Fruit fly (Drosophila melanogaster) whole organism, embryonic: ENCODE data around the gene Wdr33.
A peak's percentile ranks its signal among the peaks of the same experiment; 100 is the strongest.

Experiments
- Bgb ChIP-seq: fragments of 200-800 bp; sonication (Bioruptor generic); IDR thresholded peaks from 2 replicates; pipeline ENCODE4 v1.3.6; 2022; ENCODE audit warnings: missing biosample characterization, missing genetic modification characterization; ENCODE audit not compliant: partially characterized antibody
- C15 ChIP-seq: fragments of 200-800 bp; sonication (Bioruptor generic); IDR thresholded peaks from 3 replicates; pipeline ENCODE4 v1.3.6; 2022; ENCODE audit warnings: missing biosample characterization, missing genetic modification characterization
- CG11247 ChIP-seq: fragments of 200-800 bp; sonication (Bioruptor generic); IDR thresholded peaks from 2 replicates; pipeline ENCODE4 v1.3.6; 2022; ENCODE audit warnings: missing biosample characterization, missing genetic modification characterization
- CG1529 ChIP-seq: fragments of 200-800 bp; sonication (Bioruptor generic); optimal IDR thresholded peaks from 3 replicates; lab custom pipeline; 2018; ENCODE audit warnings: missing biosample characterization, missing genetic modification characterization
- CG15479 ChIP-seq: fragments of 200-800 bp; sonication (Bioruptor generic); optimal IDR thresholded peaks from 3 replicates; lab custom pipeline; 2019; ENCODE audit warnings: missing biosample characterization, mild to moderate bottlenecking, missing genetic modification characterization, moderate library complexity
- CG15601 ChIP-seq: fragments of 200-800 bp; sonication (Bioruptor generic); optimal IDR thresholded peaks from 3 replicates; lab custom pipeline; 2019; ENCODE audit warnings: missing biosample characterization, mild to moderate bottlenecking, missing genetic modification characterization, moderate library complexity
- CG17359 ChIP-seq: fragments of 200-800 bp; sonication (Bioruptor generic); optimal IDR thresholded peaks from 3 replicates; lab custom pipeline; 2018; ENCODE audit warnings: missing biosample characterization, mild to moderate bottlenecking, missing genetic modification characterization, moderate library complexity
- CG17612 ChIP-seq: fragments of 200-800 bp; sonication (Bioruptor generic); IDR thresholded peaks from 2 replicates; pipeline ENCODE4 v1.3.6; 2022; ENCODE audit warnings: missing biosample characterization, missing genetic modification characterization
- CG17912 ChIP-seq: fragments of 200-800 bp; sonication (Bioruptor generic); optimal IDR thresholded peaks from 2 replicates; lab custom pipeline; 2018; ENCODE audit warnings: missing biosample characterization, mild to moderate bottlenecking, missing genetic modification characterization
- CG18262 ChIP-seq: fragments of 200-800 bp; optimal IDR thresholded peaks from 3 replicates; lab custom pipeline; 2019; ENCODE audit warnings: missing biosample characterization, mild to moderate bottlenecking, missing genetic modification characterization, moderate library complexity
- CG2129 ChIP-seq: fragments of 200-800 bp; sonication (Bioruptor generic); IDR thresholded peaks from 2 replicates; pipeline ENCODE4 v1.3.6; 2022; ENCODE audit warnings: missing biosample characterization, missing genetic modification characterization; ENCODE audit not compliant: partially characterized antibody
- CG33213 ChIP-seq: fragments of 200-800 bp; sonication (Bioruptor generic); optimal IDR thresholded peaks from 3 replicates; lab custom pipeline; 2016; ENCODE audit warnings: missing biosample characterization, missing genetic modification characterization
- CG34422 ChIP-seq: fragments of 200-800 bp; sonication (Bioruptor generic); IDR thresholded peaks from 3 replicates; pipeline ENCODE4 v1.3.6; 2022; ENCODE audit warnings: missing biosample characterization, missing genetic modification characterization
- CG4404 ChIP-seq: fragments of 200-800 bp; sonication (Bioruptor generic); IDR thresholded peaks from 2 replicates; pipeline ENCODE4 v1.3.6; 2022; ENCODE audit warnings: missing biosample characterization, missing genetic modification characterization
- CG6689 ChIP-seq: fragments of 200-800 bp; sonication (Bioruptor generic); IDR thresholded peaks from 2 replicates; pipeline ENCODE4 v1.3.6; 2022; ENCODE audit warnings: missing biosample characterization, missing genetic modification characterization
- CG6854 ChIP-seq: fragments of 200-800 bp; sonication (Bioruptor generic); optimal IDR thresholded peaks from 3 replicates; lab custom pipeline; 2017; ENCODE audit warnings: missing biosample characterization, mild to moderate bottlenecking, missing genetic modification characterization
- CG8388 ChIP-seq: fragments of 200-800 bp; sonication (Bioruptor generic); optimal IDR thresholded peaks from 2 replicates; lab custom pipeline; 2019; ENCODE audit warnings: missing biosample characterization, mild to moderate bottlenecking, missing genetic modification characterization, moderate library complexity
- CG9437 ChIP-seq: fragments of 200-800 bp; sonication (Bioruptor generic); optimal IDR thresholded peaks from 2 replicates; lab custom pipeline; 2018; ENCODE audit warnings: missing biosample characterization, mild to moderate bottlenecking, missing genetic modification characterization
- CG9797 ChIP-seq: fragments of 200-800 bp; sonication (Bioruptor generic); optimal IDR thresholded peaks from 3 replicates; lab custom pipeline; 2018; ENCODE audit warnings: missing biosample characterization, mild to moderate bottlenecking, missing genetic modification characterization
- CG9932 ChIP-seq: fragments of 200-800 bp; sonication (Bioruptor generic); IDR thresholded peaks from 2 replicates; pipeline ENCODE4 v1.3.6; 2022; ENCODE audit warnings: missing biosample characterization, missing genetic modification characterization
- D ChIP-seq, 2 experiments: fragments of 200-800 bp in 1 of 2; fragments of >200 bp in 1 of 2; sonication (Bioruptor generic) in 1 of 2; optimal IDR thresholded peaks; 2 replicates in 1 of 2; 3 replicates in 1 of 2; lab custom pipeline; 2017; ENCODE audit warnings: mild to moderate bottlenecking in 1 of 2, missing biosample characterization in 1 of 2, missing genetic modification characterization in 1 of 2, missing genetic modification reagents in 1 of 2
- Deaf1 ChIP-seq: fragments of 200-800 bp; optimal IDR thresholded peaks from 3 replicates; lab custom pipeline; 2019; ENCODE audit warnings: missing biosample characterization, mild to moderate bottlenecking, missing genetic modification characterization, moderate library complexity
- Doc3 ChIP-seq: fragments of 200-800 bp; sonication (Bioruptor generic); IDR thresholded peaks from 3 replicates; pipeline ENCODE4 v1.3.6; 2022; ENCODE audit warnings: missing biosample characterization, missing genetic modification characterization; ENCODE audit not compliant: partially characterized antibody
- Ets97D ChIP-seq: fragments of 200-800 bp; sonication (Bioruptor generic); optimal IDR thresholded peaks from 3 replicates; lab custom pipeline; 2016; ENCODE audit warnings: missing biosample characterization, missing genetic modification characterization
- Hmx ChIP-seq: fragments of 200-800 bp; sonication (Bioruptor generic); optimal IDR thresholded peaks from 2 replicates; lab custom pipeline; 2016; ENCODE audit warnings: missing biosample characterization, missing genetic modification characterization
- Hr78 ChIP-seq, 2 experiments: fragments of 200-800 bp in 1 of 2; fragments of >200 bp in 1 of 2; sonication (Bioruptor generic) in 1 of 2; optimal IDR thresholded peaks; 2 replicates each; lab custom pipeline; 2017 to 2019; ENCODE audit warnings: missing biosample characterization in 2 of 2, missing genetic modification characterization in 2 of 2, mild to moderate bottlenecking in 1 of 2, moderate library complexity in 1 of 2
- Meics ChIP-seq: fragments of 200-800 bp; sonication (Bioruptor generic); optimal IDR thresholded peaks from 2 replicates; lab custom pipeline; 2017; ENCODE audit warnings: missing biosample characterization, mild to moderate bottlenecking, missing genetic modification characterization
- NC2β ChIP-seq: fragments of 200-800 bp; sonication (Bioruptor generic); optimal IDR thresholded peaks from 2 replicates; lab custom pipeline; 2016; ENCODE audit warnings: missing biosample characterization, missing genetic modification characterization
- Nf-YC ChIP-seq: fragments of 200-800 bp; optimal IDR thresholded peaks from 3 replicates; lab custom pipeline; 2019; ENCODE audit warnings: missing biosample characterization, mild to moderate bottlenecking, missing genetic modification characterization, moderate library complexity
- Opbp ChIP-seq: fragments of 200-800 bp; sonication (Bioruptor generic); IDR thresholded peaks from 3 replicates; pipeline ENCODE4 v1.3.6; 2022; ENCODE audit warnings: missing biosample characterization, missing genetic modification characterization; ENCODE audit not compliant: partially characterized antibody
- Spps ChIP-seq: fragments of 200-800 bp; sonication (Bioruptor generic); optimal IDR thresholded peaks from 2 replicates; lab custom pipeline; 2018; ENCODE audit warnings: missing biosample characterization, mild to moderate bottlenecking, missing genetic modification characterization
- Stat92E ChIP-seq, 3 experiments: fragments of >200 bp in 2 of 3; fragments of 200-800 bp in 1 of 3; sonication (Bioruptor generic) in 1 of 3; optimal IDR thresholded peaks; 2 replicates each; lab custom pipeline; 2017 to 2019; ENCODE audit warnings: missing biosample characterization in 3 of 3, missing genetic modification characterization in 3 of 3, mild to moderate bottlenecking in 1 of 3, moderate library complexity in 1 of 3
- Taf1 ChIP-seq: fragments of 200-800 bp; sonication (Bioruptor generic); IDR thresholded peaks from 2 replicates; pipeline ENCODE4 v1.3.6; 2022; ENCODE audit warnings: missing biosample characterization, missing genetic modification characterization
- aop ChIP-seq: fragments of 200-800 bp; sonication (Bioruptor generic); IDR thresholded peaks from 2 replicates; pipeline ENCODE4 v1.3.6; 2022; ENCODE audit warnings: missing biosample characterization, missing genetic modification characterization
- btn ChIP-seq: fragments of 200-800 bp; sonication (Bioruptor generic); optimal IDR thresholded peaks from 2 replicates; lab custom pipeline; 2016; ENCODE audit warnings: missing biosample characterization, missing genetic modification characterization
- cad ChIP-seq: fragments of >200 bp; optimal IDR thresholded peaks from 2 replicates; lab custom pipeline; 2017; ENCODE audit warnings: missing biosample characterization, missing genetic modification characterization
- cato ChIP-seq: fragments of 200-800 bp; sonication (Bioruptor generic); optimal IDR thresholded peaks from 2 replicates; lab custom pipeline; 2016; ENCODE audit warnings: missing biosample characterization, missing genetic modification characterization, borderline replicate concordance
- dan ChIP-seq: fragments of 200-800 bp; sonication (Bioruptor generic); IDR thresholded peaks from 2 replicates; pipeline ENCODE4 v1.3.6; 2022; ENCODE audit warnings: missing biosample characterization, missing genetic modification characterization
- inv ChIP-seq: fragments of 200-800 bp; sonication (Bioruptor generic); IDR thresholded peaks from 2 replicates; pipeline ENCODE4 v1.3.6; 2022; ENCODE audit warnings: missing biosample characterization, missing genetic modification characterization; ENCODE audit not compliant: partially characterized antibody
- onecut ChIP-seq: fragments of 200-800 bp; sonication (Bioruptor generic); IDR thresholded peaks from 2 replicates; pipeline ENCODE4 v1.3.6; 2022; ENCODE audit warnings: missing biosample characterization, missing genetic modification characterization
- p53 ChIP-seq: fragments of 200-800 bp; sonication (Bioruptor generic); optimal IDR thresholded peaks from 2 replicates; lab custom pipeline; 2016; ENCODE audit warnings: missing biosample characterization, missing genetic modification characterization
- pho ChIP-seq: fragments of 200-800 bp; sonication (Bioruptor generic); optimal IDR thresholded peaks from 2 replicates; lab custom pipeline; 2016; ENCODE audit warnings: missing biosample characterization, missing genetic modification characterization
- pita ChIP-seq: fragments of 200-800 bp; sonication (Bioruptor generic); optimal IDR thresholded peaks from 2 replicates; lab custom pipeline; 2017; ENCODE audit warnings: missing biosample characterization, mild to moderate bottlenecking, missing genetic modification characterization
- repo ChIP-seq: fragments of 200-800 bp; sonication (Bioruptor generic); optimal IDR thresholded peaks from 2 replicates; lab custom pipeline; 2016; ENCODE audit warnings: missing biosample characterization, missing genetic modification characterization
- run ChIP-seq: fragments of 200-800 bp; sonication (Bioruptor generic); optimal IDR thresholded peaks from 3 replicates; lab custom pipeline; 2018; ENCODE audit warnings: missing biosample characterization, mild to moderate bottlenecking, missing genetic modification characterization
- sd ChIP-seq: fragments of 200-800 bp; sonication (Bioruptor generic); optimal IDR thresholded peaks from 3 replicates; lab custom pipeline; 2018; ENCODE audit warnings: missing biosample characterization, mild to moderate bottlenecking, missing genetic modification characterization, moderate library complexity
- stwl ChIP-seq: fragments of 200-800 bp; sonication (Bioruptor generic); optimal IDR thresholded peaks from 3 replicates; lab custom pipeline; 2018; ENCODE audit warnings: missing biosample characterization, mild to moderate bottlenecking, missing genetic modification characterization, moderate library complexity
- unc-4 ChIP-seq: fragments of 200-800 bp; sonication (Bioruptor generic); IDR thresholded peaks from 2 replicates; pipeline ENCODE4 v1.3.6; 2022; ENCODE audit warnings: missing biosample characterization, missing genetic modification characterization; ENCODE audit not compliant: partially characterized antibody

Wdr33 gene

DNA sequence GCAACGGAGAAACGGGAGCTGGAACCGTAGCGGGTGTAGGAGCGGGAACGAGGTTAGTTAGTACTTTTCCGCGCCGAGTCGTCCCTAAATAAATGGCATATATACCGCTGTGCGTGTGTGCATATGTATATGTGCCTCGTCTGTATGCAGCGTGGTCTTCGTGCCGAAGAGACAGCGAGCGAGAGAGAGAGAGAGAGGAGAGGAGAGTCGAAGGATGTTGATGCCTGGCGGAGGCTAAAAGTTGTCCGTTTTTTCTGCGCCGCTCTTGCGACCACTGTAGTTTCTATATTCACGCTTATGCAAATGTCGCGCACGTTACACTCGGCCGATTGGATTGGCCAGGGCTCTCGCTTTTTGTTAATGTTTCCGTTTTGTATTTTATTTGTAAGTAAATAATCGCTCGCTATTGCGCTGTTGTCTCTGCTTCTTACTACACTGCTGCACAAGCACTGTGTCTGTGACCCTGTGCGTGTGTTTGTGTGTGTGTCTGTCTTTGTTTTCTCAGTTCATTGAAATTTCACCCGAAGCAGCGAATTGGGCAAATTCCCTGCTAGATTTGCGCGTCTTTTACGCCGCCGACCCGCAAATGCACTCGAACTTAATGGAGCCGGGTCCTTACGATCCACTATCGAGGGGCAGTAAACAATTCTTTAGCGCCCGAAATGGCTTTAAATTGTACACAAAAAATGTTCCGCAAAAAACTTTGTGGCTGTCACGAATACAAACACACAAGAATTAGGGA lies 47.9 kb upstream of the Wdr33 start, which contains the start of gene Rga (continued):
- TF ChIP-seq Deaf1 (tag; lab: Kevin White, UChicago) (peak; percentile 83), CG9437 (peak; percentile 32), inv (GFP tag; lab: Robert Waterston, UW) (no peak), Meics (GFP tag; lab: Kevin White, UChicago) (no peak), CG15479 (GFP tag; lab: Kevin White, UChicago) (peak; percentile 99), Hr78 (GFP tag; optimal IDR thresholded peaks at IDR 0.05; lab: Kevin White, UChicago) (peak in 1 of 2 experiments; percentile 63), CG2129 (GFP tag; lab: Robert Waterston, UW) (no peak), NC2β (no peak), CG4404 (GFP tag; lab: Robert Waterston, UW) (no peak), CG6854 (GFP tag; lab: Kevin White, UChicago) (peak; percentile 6), cad (GFP tag; lab: Kevin White, UChicago) (no peak), p53 (no peak), stwl (no peak)

DNA sequence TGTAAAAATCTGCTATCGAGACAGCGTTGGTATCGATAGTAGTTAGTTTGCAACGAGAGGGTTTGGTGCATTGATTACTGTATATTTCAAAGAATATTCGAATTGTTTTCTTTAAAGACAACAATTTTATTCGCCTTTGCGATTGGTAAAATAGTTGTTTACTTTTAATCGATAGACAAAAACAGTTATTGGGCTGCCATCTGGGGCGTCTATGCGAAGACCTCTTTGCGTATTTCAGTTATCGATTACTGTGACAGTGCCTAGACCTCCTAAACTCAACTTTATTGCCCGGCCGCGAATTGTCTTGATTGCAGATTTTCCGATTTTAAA lies 47.4 kb upstream of the Wdr33 start, which contains the start of gene Atu:
Atu (plus strand) TSS at position 245 of the 330 bp plus-strand sequence.
- TF ChIP-seq D (optimal IDR thresholded peaks at IDR 0.05; lab: Kevin White, UChicago), result no peak
- TF ChIP-seq D (GFP tag; optimal IDR thresholded peaks at IDR 0.05; lab: Kevin White, UChicago), result no peak
- no peak for TF ChIP-seq Stat92E (GFP tag; optimal IDR thresholded peaks at IDR 0.05; lab: Kevin White, UChicago)
- TF ChIP-seq CG11247 (GFP tag; lab: Robert Waterston, UW), result no peak
- TF ChIP-seq Spps (tag; lab: Kevin White, UChicago), result no peak
- peak; percentile 94 for TF ChIP-seq unc-4 (GFP tag; lab: Robert Waterston, UW)
- TF ChIP-seq CG9932 (GFP tag; lab: Robert Waterston, UW), result peak; percentile 69
- TF ChIP-seq Nf-YC, result peak; percentile 52
- peak; percentile 46 for TF ChIP-seq CG18262
- no peak for TF ChIP-seq btn (GFP tag; lab: Kevin White, UChicago)
- TF ChIP-seq CG17359 (tag; lab: Kevin White, UChicago), result peak; percentile 24
- TF ChIP-seq cato (GFP tag; lab: Kevin White, UChicago), result peak; percentile 12
- TF ChIP-seq CG1529 (GFP tag; lab: Kevin White, UChicago), result no peak
- TF ChIP-seq repo (GFP tag; lab: Kevin White, UChicago), result no peak
- TF ChIP-seq CG17912 (GFP tag; lab: Kevin White, UChicago), result no peak
- TF ChIP-seq aop, result no peak
- TF ChIP-seq CG33213 (GFP tag; lab: Kevin White, UChicago), result no peak
- no peak for TF ChIP-seq pita (GFP tag; lab: Kevin White, UChicago)
- TF ChIP-seq CG8388, result no peak
- peak; percentile 6; the same call in 1 of the 2 replicates for TF ChIP-seq onecut
- no peak for TF ChIP-seq Hmx (GFP tag; lab: Kevin White, UChicago)
- peak; percentile 28 for TF ChIP-seq CG15601 (tag; lab: Kevin White, UChicago)
- TF ChIP-seq Opbp (GFP tag; lab: Robert Waterston, UW), result peak; percentile 91
- TF ChIP-seq pho, result peak; percentile 38
- TF ChIP-seq Ets97D (GFP tag; lab: Kevin White, UChicago), result peak; percentile 66
- no peak for TF ChIP-seq dan (GFP tag; lab: Robert Waterston, UW)
- TF ChIP-seq Doc3 (GFP tag; lab: Robert Waterston, UW), result peak; percentile 92
- no peak for TF ChIP-seq run (tag; lab: Kevin White, UChicago)
- TF ChIP-seq CG17612 (GFP tag; lab: Robert Waterston, UW), result no peak
- no peak for TF ChIP-seq Taf1 (GFP tag; lab: Robert Waterston, UW)
- no peak for TF ChIP-seq C15 (GFP tag; lab: Robert Waterston, UW)
- peak; percentile 87 for TF ChIP-seq Bgb (GFP tag; lab: Robert Waterston, UW)
- TF ChIP-seq CG6689 (GFP tag; lab: Robert Waterston, UW), result no peak
- peak; percentile 19 for TF ChIP-seq CG9797 (GFP tag; lab: Kevin White, UChicago)
- TF ChIP-seq CG34422 (GFP tag; lab: Robert Waterston, UW), result peak; percentile 39; the same call in 1 of the 3 replicates
- peak; percentile 63 for TF ChIP-seq sd (tag; lab: Kevin White, UChicago)
